Worm (Caenorhabditis elegans): ENCODE data around the gene sars-2.

- TF ChIP-seq lin-35 (GFP tag; optimal IDR thresholded peaks at IDR 0.05), result no peak
- no peak for TF ChIP-seq ama-1 (optimal IDR thresholded peaks at IDR 0.05)
- no peak for TF ChIP-seq ama-1 (GFP tag; optimal IDR thresholded peaks at IDR 0.05)
- TF ChIP-seq attf-6 (GFP tag; IDR thresholded peaks at IDR 0.05), result no peak
- TF ChIP-seq pha-4 (tag; optimal IDR thresholded peaks at IDR 0.05), result no peak
- no peak for TF ChIP-seq zfh-2 (GFP tag; conservative IDR thresholded peaks at IDR 0.05)
- no peak for TF ChIP-seq ceh-40 (GFP tag; IDR thresholded peaks at IDR 0.05)
- TF ChIP-seq unc-130 (GFP tag; optimal IDR thresholded peaks at IDR 0.05), result no peak
- no peak for TF ChIP-seq ceh-58 (GFP tag; IDR thresholded peaks at IDR 0.05)
- no peak for TF ChIP-seq let-526 (GFP tag; IDR thresholded peaks at IDR 0.05)
- no peak for TF ChIP-seq atf-7 (tag; optimal IDR thresholded peaks at IDR 0.05)
- no peak for TF ChIP-seq bed-1 (GFP tag; IDR thresholded peaks at IDR 0.05)
- TF ChIP-seq lin-54 (GFP tag; optimal IDR thresholded peaks at IDR 0.05), result no peak
- no peak for TF ChIP-seq cebp-1 (GFP tag; IDR thresholded peaks at IDR 0.05)
- TF ChIP-seq cebp-1 (tag; optimal IDR thresholded peaks at IDR 0.05), result no peak
Measured at ce11 chrIV:4319473-4319872, 38.0 kb upstream of the sars-2 start.

All from whole organism, young adult.